Worm (Caenorhabditis elegans): Measurements from ENCODE around the gene ZK666.15.

DNA sequence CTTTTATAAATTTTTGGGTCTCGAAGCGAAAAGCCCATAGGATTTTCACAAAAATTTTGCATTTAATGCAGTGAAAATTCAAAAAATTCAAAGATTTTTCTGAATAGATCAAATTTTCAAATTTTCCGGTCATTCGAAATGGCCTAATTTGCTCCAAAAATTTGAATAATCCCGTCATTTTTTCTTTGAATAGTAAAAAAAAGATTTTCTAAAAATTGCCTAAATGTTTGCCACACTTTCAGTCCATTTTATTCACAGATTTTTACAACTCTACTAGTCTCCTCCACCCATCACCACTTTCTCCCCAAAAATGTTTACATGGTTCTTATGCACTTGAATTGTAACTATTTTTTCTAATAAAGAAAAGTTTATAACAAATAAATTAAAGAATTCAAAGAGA, 47.1 kb downstream of the ZK666.15 start:
- TF ChIP-seq pqm-1 (tag; optimal IDR thresholded peaks at IDR 0.05) = no peak
- no peak for TF ChIP-seq lin-15B (tag; optimal IDR thresholded peaks at IDR 0.05)
- TF ChIP-seq aly-2 (tag; optimal IDR thresholded peaks at IDR 0.05) = no peak
- no peak for TF ChIP-seq ceh-82 (tag; optimal IDR thresholded peaks at IDR 0.05)
- TF ChIP-seq nhr-11 (tag; optimal IDR thresholded peaks at IDR 0.05) = no peak
- no peak for TF ChIP-seq jun-1 (tag; optimal IDR thresholded peaks at IDR 0.05)
- TF ChIP-seq egl-5 (tag; optimal IDR thresholded peaks at IDR 0.05) = no peak
- TF ChIP-seq nhr-12 (tag; optimal IDR thresholded peaks at IDR 0.05) = no peak
- no peak for TF ChIP-seq ZK546.5 (tag; optimal IDR thresholded peaks at IDR 0.05)
- no peak for TF ChIP-seq mdl-1 (tag; optimal IDR thresholded peaks at IDR 0.05)
- TF ChIP-seq R02D3.7 (tag; optimal IDR thresholded peaks at IDR 0.05) = no peak
- TF ChIP-seq ztf-11 (tag; optimal IDR thresholded peaks at IDR 0.05) = no peak
- TF ChIP-seq lin-39 (tag; optimal IDR thresholded peaks at IDR 0.05) = no peak
- no peak for TF ChIP-seq pha-4 (tag; optimal IDR thresholded peaks at IDR 0.05)
